Worm (Caenorhabditis elegans): ENCODE measurements around the gene Y73F4A.2.

- TF ChIP-seq dao-5 (tag; optimal IDR thresholded peaks at IDR 0.05): no peak
- TF ChIP-seq him-1 (tag; optimal IDR thresholded peaks at IDR 0.05): no peak
Measured at ce11 chrIV:9016477-9016876, 26.7 kb downstream of the Y73F4A.2 start, which contains the start of gene acc-2.

Measured in whole organism, L4/young adult.